Worm (Caenorhabditis elegans) whole organism, L2 larva: ENCODE measurements around the gene rps-5.

Experiments
- C34F6.9 ChIP-seq: fragments of 150-350 bp; optimal IDR thresholded peaks from 2 replicates; lab custom pipeline; 2014; ENCODE audit warnings: missing biosample characterization, missing genetic modification characterization
- F13H6.1 ChIP-seq: sonication (generic microtip); optimal IDR thresholded peaks from 2 replicates; lab custom pipeline; 2016; ENCODE audit warnings: missing genetic modification characterization, missing compliant biosample characterization
- R02D3.7 ChIP-seq: fragments of 150-350 bp; optimal IDR thresholded peaks from 2 replicates; lab custom pipeline; 2014; ENCODE audit warnings: missing biosample characterization, missing genetic modification characterization
- Y55F3AM.14 ChIP-seq: fragments of 200-800 bp; sonication (Bioruptor generic); optimal IDR thresholded peaks from 2 replicates; lab custom pipeline; 2018; ENCODE audit warnings: mild to moderate bottlenecking, missing genetic modification characterization, missing compliant biosample characterization
- ZK546.5 ChIP-seq: sonication (generic microtip); optimal IDR thresholded peaks from 2 replicates; lab custom pipeline; 2017; ENCODE audit warnings: missing biosample characterization, missing genetic modification characterization
- alr-1 ChIP-seq: fragments of 150-350 bp; optimal IDR thresholded peaks from 2 replicates; lab custom pipeline; 2014; ENCODE audit warnings: missing biosample characterization, missing genetic modification characterization
- aly-2 ChIP-seq: fragments of 150-350 bp; optimal IDR thresholded peaks from 2 replicates; lab custom pipeline; 2014; ENCODE audit warnings: missing biosample characterization, missing genetic modification characterization
- blmp-1 ChIP-seq: sonication (generic microtip); optimal IDR thresholded peaks from 2 replicates; lab custom pipeline; 2017; ENCODE audit warnings: missing genetic modification characterization, mild to moderate bottlenecking, missing compliant biosample characterization, antibody characterized with exemption, moderate library complexity; ENCODE audit not compliant: insufficient read depth
- ceh-16 ChIP-seq: fragments of 150-350 bp; optimal IDR thresholded peaks from 2 replicates; lab custom pipeline; 2014; ENCODE audit warnings: missing biosample characterization, missing genetic modification characterization
- ceh-82 ChIP-seq: fragments of 150-350 bp; optimal IDR thresholded peaks from 2 replicates; lab custom pipeline; 2014; ENCODE audit warnings: missing biosample characterization, missing genetic modification characterization
- crh-2 ChIP-seq: sonication (generic microtip); optimal IDR thresholded peaks from 2 replicates; lab custom pipeline; 2017; ENCODE audit warnings: missing biosample characterization, missing genetic modification characterization
- egl-27 ChIP-seq: sonication (generic microtip); optimal IDR thresholded peaks from 3 replicates; lab custom pipeline; 2017; ENCODE audit warnings: missing biosample characterization, missing genetic modification reagents, missing genetic modification characterization
- elt-1 ChIP-seq: fragments of 150-350 bp; optimal IDR thresholded peaks from 2 replicates; lab custom pipeline; 2014; ENCODE audit warnings: missing biosample characterization, missing genetic modification characterization
- elt-3 ChIP-seq: sonication (generic microtip); optimal IDR thresholded peaks from 2 replicates; lab custom pipeline; 2017; ENCODE audit warnings: missing biosample characterization, missing genetic modification characterization
- fos-1 ChIP-seq: fragments of 150-350 bp; optimal IDR thresholded peaks from 2 replicates; lab custom pipeline; 2014; ENCODE audit warnings: missing biosample characterization, missing genetic modification characterization
- gmeb-1 ChIP-seq: fragments of 150-350 bp; optimal IDR thresholded peaks from 2 replicates; lab custom pipeline; 2014; ENCODE audit warnings: missing biosample characterization, missing genetic modification characterization
- lin-11 ChIP-seq: fragments of 150-350 bp; sonication (generic microtip); optimal IDR thresholded peaks from 2 replicates; lab custom pipeline; 2014; ENCODE audit warnings: missing biosample characterization, missing genetic modification characterization, inconsistent platforms, mixed read lengths
- lin-13 ChIP-seq: fragments of 150-350 bp; optimal IDR thresholded peaks from 2 replicates; lab custom pipeline; 2014; ENCODE audit warnings: missing biosample characterization, missing genetic modification reagents, missing genetic modification characterization
- lin-39 ChIP-seq: fragments of 150-350 bp; optimal IDR thresholded peaks from 2 replicates; lab custom pipeline; 2014; ENCODE audit warnings: missing biosample characterization, missing genetic modification reagents, missing genetic modification characterization
- lsy-2 ChIP-seq, 2 experiments: fragments of 150-350 bp in 1 of 2; sonication (generic microtip) in 1 of 2; optimal IDR thresholded peaks; 2 replicates each; lab custom pipeline; 2014 to 2017; ENCODE audit warnings: missing biosample characterization in 2 of 2, missing genetic modification characterization in 2 of 2
- mab-5 ChIP-seq: fragments of 150-350 bp; optimal IDR thresholded peaks from 2 replicates; lab custom pipeline; 2014; ENCODE audit warnings: missing biosample characterization, missing genetic modification characterization
- mbf-1 ChIP-seq: sonication (generic microtip); optimal IDR thresholded peaks from 2 replicates; lab custom pipeline; 2017; ENCODE audit warnings: missing biosample characterization, missing genetic modification characterization
- mdl-1 ChIP-seq, 2 experiments: fragments of 150-350 bp in 1 of 2; sonication (generic microtip) in 1 of 2; optimal IDR thresholded peaks; 2 replicates each; lab custom pipeline; 2017; ENCODE audit warnings: missing biosample characterization in 2 of 2, missing genetic modification characterization in 2 of 2
- nhr-10 ChIP-seq: sonication (generic microtip); optimal IDR thresholded peaks from 2 replicates; lab custom pipeline; 2017; ENCODE audit warnings: missing biosample characterization, missing genetic modification characterization
- nhr-129 ChIP-seq: fragments of 150-350 bp; optimal IDR thresholded peaks from 2 replicates; lab custom pipeline; 2014; ENCODE audit warnings: missing biosample characterization, missing genetic modification characterization
- nhr-21 ChIP-seq: fragments of 150-350 bp; optimal IDR thresholded peaks from 2 replicates; lab custom pipeline; 2014; ENCODE audit warnings: missing biosample characterization, missing genetic modification characterization
- nhr-23 ChIP-seq: fragments of 150-350 bp; optimal IDR thresholded peaks from 2 replicates; lab custom pipeline; 2014; ENCODE audit warnings: missing biosample characterization, missing genetic modification reagents, missing genetic modification characterization
- nhr-237 ChIP-seq: fragments of 150-350 bp; optimal IDR thresholded peaks from 2 replicates; lab custom pipeline; 2014; ENCODE audit warnings: missing biosample characterization, missing genetic modification characterization
- nhr-25 ChIP-seq: fragments of 150-350 bp; sonication (generic microtip); optimal IDR thresholded peaks from 3 replicates; lab custom pipeline; 2014; ENCODE audit warnings: missing biosample characterization, missing genetic modification characterization
- nhr-6 ChIP-seq: fragments of 150-350 bp; optimal IDR thresholded peaks from 2 replicates; lab custom pipeline; 2014; ENCODE audit warnings: missing biosample characterization, missing genetic modification characterization
- nhr-77 ChIP-seq: fragments of 150-350 bp; optimal IDR thresholded peaks from 2 replicates; lab custom pipeline; 2014; ENCODE audit warnings: missing biosample characterization, missing genetic modification characterization
- peb-1 ChIP-seq: fragments of 150-350 bp; optimal IDR thresholded peaks from 2 replicates; lab custom pipeline; 2014; ENCODE audit warnings: missing biosample characterization, missing genetic modification characterization
- sem-4 ChIP-seq: fragments of 150-350 bp; optimal IDR thresholded peaks from 2 replicates; lab custom pipeline; 2014; ENCODE audit warnings: missing biosample characterization, missing genetic modification reagents, missing genetic modification characterization
- skn-1 ChIP-seq: sonication (generic microtip); optimal IDR thresholded peaks from 2 replicates; lab custom pipeline; 2017; ENCODE audit warnings: missing biosample characterization, missing genetic modification characterization
- sma-3 ChIP-seq: sonication (generic microtip); optimal IDR thresholded peaks from 2 replicates; lab custom pipeline; 2016; ENCODE audit warnings: missing genetic modification reagents, missing genetic modification characterization, missing compliant biosample characterization
- sma-9 ChIP-seq, 2 experiments: fragments of 150-350 bp in 1 of 2; sonication (generic microtip) in 1 of 2; optimal IDR thresholded peaks; 2 replicates each; lab custom pipeline; 2014 to 2016; ENCODE audit warnings: missing genetic modification characterization in 2 of 2, mild to moderate bottlenecking in 1 of 2, missing biosample characterization in 1 of 2, missing compliant biosample characterization in 1 of 2, missing genetic modification reagents in 1 of 2, moderate library complexity in 1 of 2
- snpc-4 ChIP-seq: fragments of 150-350 bp; optimal IDR thresholded peaks from 2 replicates; lab custom pipeline; 2014; ENCODE audit warnings: missing biosample characterization, missing genetic modification characterization
- unc-39 ChIP-seq: fragments of 150-350 bp; optimal IDR thresholded peaks from 2 replicates; lab custom pipeline; 2014; ENCODE audit warnings: missing biosample characterization, missing genetic modification characterization
- unc-55 ChIP-seq: fragments of 150-350 bp; sonication (generic microtip); optimal IDR thresholded peaks from 3 replicates; lab custom pipeline; 2014; ENCODE audit warnings: missing biosample characterization, missing genetic modification reagents, missing genetic modification characterization
- zag-1 ChIP-seq: fragments of 150-350 bp; optimal IDR thresholded peaks from 2 replicates; lab custom pipeline; 2014; ENCODE audit warnings: missing biosample characterization, missing genetic modification characterization
- ztf-1 ChIP-seq: fragments of 200-800 bp; sonication (Bioruptor generic); conservative IDR thresholded peaks from 2 replicates; pipeline ENCODE4 v1.3.6; 2022; ENCODE audit warnings: missing genetic modification characterization, missing compliant biosample characterization
- ztf-11 ChIP-seq: sonication (generic microtip); optimal IDR thresholded peaks from 2 replicates; lab custom pipeline; 2017; ENCODE audit warnings: missing biosample characterization, missing genetic modification characterization
- ztf-4 ChIP-seq: fragments of 150-350 bp; optimal IDR thresholded peaks from 2 replicates; lab custom pipeline; 2014; ENCODE audit warnings: missing biosample characterization, missing genetic modification characterization

rps-5 gene

DNA sequence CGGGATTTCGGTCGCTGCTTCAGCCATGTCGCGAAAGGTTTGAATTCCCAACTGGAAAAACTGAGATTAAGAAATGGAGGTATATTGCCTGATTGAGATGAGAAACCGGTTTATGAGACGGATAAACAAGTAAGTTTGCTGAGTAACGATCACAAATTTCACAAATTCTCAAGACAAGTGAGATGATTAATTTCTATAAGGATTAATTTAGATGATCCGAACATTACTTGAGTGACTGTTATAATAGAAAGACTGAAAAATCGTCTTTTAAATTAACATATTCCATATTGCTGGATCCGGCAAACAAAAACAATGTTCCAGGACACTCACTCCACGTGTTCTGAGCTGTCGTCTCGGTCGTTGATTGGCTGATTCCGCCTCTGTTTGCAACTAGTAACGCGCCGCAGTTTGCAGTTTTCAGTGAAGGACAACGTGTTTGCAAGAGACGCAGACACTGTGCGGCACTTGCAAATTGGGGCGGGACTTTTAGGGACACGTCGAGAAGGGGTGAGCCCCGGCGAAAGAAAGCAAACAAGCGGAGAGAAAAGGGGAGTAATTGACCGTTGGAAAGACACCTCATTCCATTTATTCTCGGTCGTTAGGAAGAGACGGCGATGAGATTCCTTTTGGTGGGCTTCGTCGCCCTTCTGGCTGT, 8.1 kb upstream of the rps-5 start, which contains the start of the genes imp-2 and enpl-1:
Gene imp-2, minus strand, starts transcription at position 51 of the 655 bp plus-strand sequence.
Gene enpl-1, plus strand, starts transcription at position 462 of the 655 bp plus-strand sequence.
- peak; percentile 10 for TF ChIP-seq blmp-1 (tag; lab: Kevin White, UChicago)
- peak; percentile 34 for TF ChIP-seq Y55F3AM.14 (GFP tag; lab: Kevin White, UChicago)
- TF ChIP-seq lin-13 (GFP tag; lab: Kevin White, UChicago): peak; percentile 88
- peak; percentile 92 for TF ChIP-seq unc-55
- peak; percentile 93 for TF ChIP-seq lin-11
- TF ChIP-seq nhr-10 (tag; lab: Kevin White, UChicago): peak; percentile 43
- TF ChIP-seq mdl-1 (tag; optimal IDR thresholded peaks at IDR 0.05; lab: Kevin White, UChicago): peak; percentile 70 to 97
- peak; percentile 71 for TF ChIP-seq nhr-6 (tag; lab: Kevin White, UChicago)
- peak; percentile 81 for TF ChIP-seq sma-9 (GFP tag; optimal IDR thresholded peaks at IDR 0.05; lab: Kevin White, UChicago)
- no peak for TF ChIP-seq sma-9 (tag; optimal IDR thresholded peaks at IDR 0.05; lab: Kevin White, UChicago)
- TF ChIP-seq ztf-1 (GFP tag; lab: Robert Waterston, UW): no peak
- peak; percentile 31 for TF ChIP-seq ceh-16
- TF ChIP-seq C34F6.9 (tag; lab: Kevin White, UChicago): peak; percentile 89
- peak; percentile 89 for TF ChIP-seq sma-3 (GFP tag; lab: Kevin White, UChicago)
- peak; percentile 69 for TF ChIP-seq ztf-4 (tag; lab: Kevin White, UChicago)
- no peak for TF ChIP-seq skn-1
- peak; percentile 98 for TF ChIP-seq zag-1
- TF ChIP-seq mbf-1 (tag; lab: Kevin White, UChicago): no peak
- no peak for TF ChIP-seq ceh-82 (tag; lab: Kevin White, UChicago)
- peak; percentile 34 for TF ChIP-seq ZK546.5 (tag; lab: Kevin White, UChicago)
- TF ChIP-seq snpc-4 (tag; lab: Kevin White, UChicago): peak; percentile 34
- TF ChIP-seq sem-4: peak; percentile 74
- TF ChIP-seq egl-27 (tag; lab: Kevin White, UChicago): peak; percentile 82
- peak; percentile 83 for TF ChIP-seq nhr-21 (tag; lab: Kevin White, UChicago)
- no peak for TF ChIP-seq ztf-11 (tag; lab: Kevin White, UChicago)
- TF ChIP-seq crh-2 (tag; lab: Kevin White, UChicago): peak; percentile 98
- peak; percentile 21 for TF ChIP-seq nhr-237 (tag; lab: Kevin White, UChicago)
- peak; percentile 78 for TF ChIP-seq nhr-25 (tag; lab: Kevin White, UChicago)
- TF ChIP-seq gmeb-1 (tag; lab: Kevin White, UChicago): peak; percentile 85
- peak; percentile 90 to 96 for TF ChIP-seq lsy-2 (tag; optimal IDR thresholded peaks at IDR 0.05; lab: Kevin White, UChicago)
- TF ChIP-seq nhr-129 (tag; lab: Kevin White, UChicago): peak; percentile 94
- peak; percentile 62 for TF ChIP-seq nhr-77
- peak; percentile 25 for TF ChIP-seq nhr-23 (tag; lab: Kevin White, UChicago)
- peak; percentile 91 for TF ChIP-seq F13H6.1 (tag; lab: Kevin White, UChicago)
- peak; percentile 89 for TF ChIP-seq mab-5 (tag; lab: Kevin White, UChicago)
- peak; percentile 86 for TF ChIP-seq fos-1 (tag; lab: Kevin White, UChicago)
- no peak for TF ChIP-seq R02D3.7 (tag; lab: Kevin White, UChicago)
- TF ChIP-seq alr-1 (tag; lab: Kevin White, UChicago): no peak
- no peak for TF ChIP-seq lin-39 (tag; lab: Kevin White, UChicago)
- no peak for TF ChIP-seq unc-39 (tag; lab: Kevin White, UChicago)

DNA sequence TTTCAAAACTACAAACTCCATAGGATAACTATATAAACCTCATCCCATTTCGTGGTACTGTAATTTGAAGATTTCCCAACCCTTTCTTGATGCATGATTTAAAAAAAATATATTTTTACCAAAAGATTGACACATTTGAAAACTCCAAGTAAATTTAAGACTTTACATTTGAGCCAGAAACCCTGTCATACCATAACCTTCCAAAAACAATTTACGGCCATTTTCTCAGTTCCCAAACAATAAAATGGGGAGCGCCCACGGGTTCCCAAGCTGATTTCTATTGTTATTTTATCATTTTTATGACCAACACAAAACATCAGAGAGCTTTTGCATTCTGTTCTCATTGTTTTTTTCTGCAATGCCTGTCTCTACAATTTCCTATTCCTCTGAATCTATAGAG, 1.8 kb upstream of the rps-5 start, which contains the start of gene clc-9:
Gene clc-9, plus strand, starts transcription at position 301 of the 400 bp plus-strand sequence.
- TF ChIP-seq ztf-11 (tag; lab: Kevin White, UChicago) (no peak), peb-1 (no peak), egl-27 (tag; lab: Kevin White, UChicago) (no peak), elt-3 (no peak), C34F6.9 (tag; lab: Kevin White, UChicago) (no peak), nhr-77 (no peak), blmp-1 (tag; lab: Kevin White, UChicago) (no peak), snpc-4 (tag; lab: Kevin White, UChicago) (no peak), elt-1 (tag; lab: Kevin White, UChicago) (no peak), crh-2 (tag; lab: Kevin White, UChicago) (no peak), aly-2 (tag; lab: Kevin White, UChicago) (no peak), sma-9 (GFP tag; optimal IDR thresholded peaks at IDR 0.05; lab: Kevin White, UChicago) (no peak), sma-9 (tag; optimal IDR thresholded peaks at IDR 0.05; lab: Kevin White, UChicago) (no peak), mdl-1 (tag; optimal IDR thresholded peaks at IDR 0.05; lab: Kevin White, UChicago) (no peak), mbf-1 (tag; lab: Kevin White, UChicago) (no peak), R02D3.7 (tag; lab: Kevin White, UChicago) (no peak)
